Fruit fly (Drosophila melanogaster) whole organism, adult: ENCODE data around the gene Bsg.

ENCODE experiments used
- CG11617 ChIP-seq: fragments of 200-800 bp; sonication (Bioruptor generic); optimal IDR thresholded peaks from 2 replicates; lab custom pipeline; 2017; ENCODE audit warnings: mild to moderate bottlenecking, missing biosample characterization, missing genetic modification reagents, missing genetic modification characterization
- CG1620 ChIP-seq: fragments of 200-800 bp; sonication (Bioruptor generic); optimal IDR thresholded peaks from 2 replicates; lab custom pipeline; 2016; ENCODE audit warnings: missing biosample characterization, missing genetic modification characterization
- CG5204 ChIP-seq: fragments of 200-800 bp; sonication (Bioruptor generic); optimal IDR thresholded peaks from 2 replicates; lab custom pipeline; 2016; ENCODE audit warnings: missing biosample characterization, missing genetic modification characterization
- CG7101 ChIP-seq: fragments of 200-800 bp; sonication (Bioruptor generic); optimal IDR thresholded peaks from 2 replicates; lab custom pipeline; 2018; ENCODE audit warnings: missing biosample characterization, mild to moderate bottlenecking, missing genetic modification characterization, moderate library complexity
- bab1 ChIP-seq: fragments of 200-800 bp; sonication (Bioruptor generic); optimal IDR thresholded peaks from 3 replicates; lab custom pipeline; 2019; ENCODE audit warnings: missing biosample characterization, mild to moderate bottlenecking, missing genetic modification characterization, moderate library complexity
- ovo ChIP-seq: fragments of 200-800 bp; sonication (Bioruptor generic); optimal IDR thresholded peaks from 2 replicates; lab custom pipeline; 2016; ENCODE audit warnings: missing biosample characterization, missing genetic modification characterization
- toe ChIP-seq: fragments of 200-800 bp; sonication (Bioruptor generic); optimal IDR thresholded peaks from 2 replicates; lab custom pipeline; 2016; ENCODE audit warnings: missing biosample characterization, missing genetic modification characterization

- TF ChIP-seq toe (no peak), ovo (no peak), CG11617 (GFP tag; lab: Kevin White, UChicago) (peak; percentile 44), bab1 (GFP tag; lab: Kevin White, UChicago) (peak; percentile 6), CG7101 (tag; lab: Kevin White, UChicago) (peak; percentile 58), CG5204 (GFP tag; lab: Kevin White, UChicago) (no peak), CG1620 (GFP tag; lab: Kevin White, UChicago) (no peak)
These were observed 48.5 kb upstream of the Bsg start for dm6 chr2L:8034734-8035133.
